Fruit fly (Drosophila melanogaster): ENCODE results near the gene chrb.
A peak's percentile ranks its signal among the peaks of the same experiment; 100 is the strongest.

Gene chrb

DNA sequence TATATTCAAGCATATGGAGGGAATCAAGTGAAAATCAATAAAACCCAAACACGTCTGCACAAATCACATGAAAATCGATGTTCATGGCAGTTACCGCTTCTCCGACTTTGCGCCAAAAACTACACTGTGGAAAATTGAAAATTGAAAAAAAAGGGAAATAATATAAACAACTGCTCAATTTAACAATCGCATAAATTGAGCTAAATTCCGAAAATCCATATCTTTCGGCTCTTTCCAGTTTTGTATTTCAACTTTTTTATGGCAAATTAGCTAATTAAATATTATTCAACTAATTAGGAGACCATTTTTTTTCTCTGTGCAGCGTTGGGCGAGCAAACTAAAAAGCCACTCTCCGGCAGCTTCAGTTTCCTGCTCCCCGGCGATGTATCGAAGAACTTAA, 2.9 kb upstream of the chrb start:
- TF ChIP-seq tai (GFP tag; optimal IDR thresholded peaks at IDR 0.05) (no peak), Dfd (GFP tag; optimal IDR thresholded peaks at IDR 0.05) (no peak), psq (GFP tag; optimal IDR thresholded peaks at IDR 0.05) (no peak), Hnf4 (GFP tag; optimal IDR thresholded peaks at IDR 0.05) (no peak), CG32264 (GFP tag; optimal IDR thresholded peaks at IDR 0.05) (no peak), ey (GFP tag; optimal IDR thresholded peaks at IDR 0.05) (no peak), pan (optimal IDR thresholded peaks at IDR 0.05) (no peak), Sp1 (GFP tag; optimal IDR thresholded peaks at IDR 0.05) (no peak), brk (GFP tag; optimal IDR thresholded peaks at IDR 0.05) (no peak), N (GFP tag; optimal IDR thresholded peaks at IDR 0.05) (no peak)

DNA sequence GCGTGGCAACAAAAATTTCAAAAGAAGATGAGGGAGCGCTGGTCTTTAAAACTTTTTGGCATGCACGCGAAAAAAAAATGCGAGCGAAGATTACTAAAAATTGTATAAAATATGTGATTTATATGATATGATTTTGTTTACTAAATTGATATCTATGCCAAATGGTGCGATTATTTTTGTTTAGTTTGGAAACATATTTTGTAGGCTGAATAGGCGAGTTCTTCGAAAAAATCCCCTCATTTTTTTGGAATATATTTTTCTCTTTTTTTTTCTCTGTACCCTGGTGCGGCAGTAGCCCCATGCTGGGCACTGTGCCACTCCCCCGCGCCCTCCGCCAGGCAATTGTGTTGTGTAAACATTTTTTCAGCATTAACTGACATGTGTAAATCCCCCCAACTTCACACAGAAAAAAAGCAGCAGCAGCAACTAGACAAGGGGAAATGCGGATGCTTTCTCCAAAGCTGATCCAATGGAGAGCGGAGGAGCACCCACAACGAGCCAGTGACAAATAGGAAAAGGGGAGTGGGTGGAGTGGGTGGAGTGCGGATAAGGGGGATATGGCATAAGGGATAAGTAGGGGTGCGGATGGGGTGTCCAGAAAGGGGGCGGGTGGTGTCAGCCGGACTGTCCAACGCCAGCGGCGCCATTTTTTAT, 1.3 kb upstream of the chrb start:
- TF ChIP-seq Dif (GFP tag; optimal IDR thresholded peaks at IDR 0.05; ENCODE audit: partially characterized antibody): no peak
- TF ChIP-seq rgr (GFP tag; optimal IDR thresholded peaks at IDR 0.05): no peak
- TF ChIP-seq woc (GFP tag; optimal IDR thresholded peaks at IDR 0.05): no peak
- TF ChIP-seq fru (GFP tag; optimal IDR thresholded peaks at IDR 0.05): peak; percentile 18
- TF ChIP-seq GATAd (GFP tag; optimal IDR thresholded peaks at IDR 0.05): no peak
- no peak for TF ChIP-seq lola (GFP tag; optimal IDR thresholded peaks at IDR 0.05)
- peak; percentile 13 for TF ChIP-seq ey (GFP tag; optimal IDR thresholded peaks at IDR 0.05)
- no peak for TF ChIP-seq Hr78 (GFP tag; optimal IDR thresholded peaks at IDR 0.05)
- no peak for TF ChIP-seq pan (optimal IDR thresholded peaks at IDR 0.05)
- no peak for TF ChIP-seq Jra (GFP tag; optimal IDR thresholded peaks at IDR 0.05)
- no peak for TF ChIP-seq Hr83 (GFP tag; optimal IDR thresholded peaks at IDR 0.05; ENCODE audit: poor library complexity, severe bottlenecking)
- TF ChIP-seq foxo (GFP tag; optimal IDR thresholded peaks at IDR 0.05): peak in 1 of 2 experiments; percentile 20
- peak; percentile 30 for TF ChIP-seq h (GFP tag; optimal IDR thresholded peaks at IDR 0.05)
- no peak for TF ChIP-seq Hnf4 (GFP tag; optimal IDR thresholded peaks at IDR 0.05)
- TF ChIP-seq dl (GFP tag; optimal IDR thresholded peaks at IDR 0.05; ENCODE audit: insufficient read depth in 1 of 2, partially characterized antibody in 2 of 2): no peak
- no peak for TF ChIP-seq brk (GFP tag; optimal IDR thresholded peaks at IDR 0.05)
- peak; percentile 17 for TF ChIP-seq OdsH (GFP tag; optimal IDR thresholded peaks at IDR 0.05)
- TF ChIP-seq Vsx2 (GFP tag; optimal IDR thresholded peaks at IDR 0.05; ENCODE audit: partially characterized antibody): no peak

DNA sequence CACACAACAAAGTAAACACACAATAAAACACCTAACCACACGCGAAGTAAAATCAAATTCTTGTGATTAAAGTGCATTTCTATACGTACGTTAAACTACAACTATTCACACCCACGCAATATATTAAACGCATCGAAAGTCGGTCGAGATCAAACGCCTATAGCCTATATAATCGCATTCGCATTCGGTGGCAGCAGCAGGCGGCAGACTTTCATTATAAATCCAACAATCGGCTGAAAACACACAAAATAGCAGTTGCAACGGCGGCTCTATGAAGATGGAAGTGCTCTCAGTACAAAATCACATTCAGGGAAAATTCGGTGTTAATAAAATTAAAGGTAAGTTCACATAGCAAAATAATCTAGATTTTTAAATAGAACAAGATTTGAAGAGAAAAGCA, 914 bp downstream of the chrb start:
- no peak for TF ChIP-seq jim (GFP tag; optimal IDR thresholded peaks at IDR 0.05)
- TF ChIP-seq Mio (GFP tag; optimal IDR thresholded peaks at IDR 0.05): no peak
- TF ChIP-seq CG32264 (GFP tag; optimal IDR thresholded peaks at IDR 0.05): no peak
- TF ChIP-seq CG9705 (GFP tag; optimal IDR thresholded peaks at IDR 0.05): no peak
- TF ChIP-seq Myc (optimal IDR thresholded peaks at IDR 0.05): no peak
- TF ChIP-seq Dfd (GFP tag; optimal IDR thresholded peaks at IDR 0.05): no peak
- no peak for TF ChIP-seq psq (GFP tag; optimal IDR thresholded peaks at IDR 0.05)
- no peak for TF ChIP-seq Hnf4 (GFP tag; optimal IDR thresholded peaks at IDR 0.05)
- TF ChIP-seq woc (GFP tag; optimal IDR thresholded peaks at IDR 0.05): no peak
- no peak for TF ChIP-seq brk (GFP tag; optimal IDR thresholded peaks at IDR 0.05)
- no peak for TF ChIP-seq usp (GFP tag; optimal IDR thresholded peaks at IDR 0.05)
- no peak for TF ChIP-seq sv (GFP tag; optimal IDR thresholded peaks at IDR 0.05)
- no peak for TF ChIP-seq GATAd (GFP tag; optimal IDR thresholded peaks at IDR 0.05)
- TF ChIP-seq OdsH (GFP tag; optimal IDR thresholded peaks at IDR 0.05): no peak
- no peak for TF ChIP-seq Rel (GFP tag; optimal IDR thresholded peaks at IDR 0.05)
- TF ChIP-seq Rel (tag; optimal IDR thresholded peaks at IDR 0.05): no peak

DNA sequence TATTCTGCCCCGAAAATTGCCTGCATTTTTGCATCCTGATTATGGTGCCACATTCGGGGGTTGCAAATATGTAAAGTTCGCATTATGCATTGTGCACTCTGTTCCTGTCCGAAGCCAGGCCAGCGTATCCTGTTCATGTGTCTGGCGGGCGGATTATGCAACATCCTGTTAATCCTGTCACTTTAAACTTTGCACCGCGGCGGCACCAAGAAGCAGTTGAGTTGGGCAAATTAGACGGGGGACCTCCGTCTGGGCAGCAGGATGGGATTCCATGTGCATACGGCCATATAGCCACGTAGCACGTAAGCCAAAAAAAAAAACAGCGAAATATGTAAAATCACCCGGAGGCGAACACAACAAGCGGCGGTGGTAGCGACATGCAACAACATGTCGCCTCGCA, 2.1 kb downstream of the chrb start:
- TF ChIP-seq Dfd (GFP tag; optimal IDR thresholded peaks at IDR 0.05) (no peak), foxo (GFP tag; optimal IDR thresholded peaks at IDR 0.05) (no peak), ey (GFP tag; optimal IDR thresholded peaks at IDR 0.05) (no peak), sv (GFP tag; optimal IDR thresholded peaks at IDR 0.05) (no peak), Rel (GFP tag; optimal IDR thresholded peaks at IDR 0.05) (no peak), Rel (tag; optimal IDR thresholded peaks at IDR 0.05) (no peak), Mio (GFP tag; optimal IDR thresholded peaks at IDR 0.05) (no peak), fru (GFP tag; optimal IDR thresholded peaks at IDR 0.05) (no peak), CG9705 (GFP tag; optimal IDR thresholded peaks at IDR 0.05) (no peak), lola (GFP tag; optimal IDR thresholded peaks at IDR 0.05) (no peak), dmrt93B (GFP tag; optimal IDR thresholded peaks at IDR 0.05) (no peak), OdsH (GFP tag; optimal IDR thresholded peaks at IDR 0.05) (no peak), CG32264 (GFP tag; optimal IDR thresholded peaks at IDR 0.05) (no peak), GATAd (GFP tag; optimal IDR thresholded peaks at IDR 0.05) (no peak), jim (GFP tag; optimal IDR thresholded peaks at IDR 0.05) (no peak)
